Worm (Caenorhabditis elegans) whole organism, L4 larva: Measurements from ENCODE around the gene ZC262.2.

Source experiments
- Y75B8A.6 ChIP-seq: fragments of 200-800 bp; sonication (Bioruptor generic); IDR thresholded peaks from 2 replicates; pipeline ENCODE4 v1.3.6; 2022; ENCODE audit warnings: missing genetic modification reagents, missing genetic modification characterization, missing compliant biosample characterization
- dmd-8 ChIP-seq: fragments of 200-800 bp; sonication (Bioruptor generic); IDR thresholded peaks from 2 replicates; pipeline ENCODE4 v1.3.6; 2022; ENCODE audit warnings: missing genetic modification characterization, missing compliant biosample characterization
- fos-1 ChIP-seq: fragments of 150-350 bp; optimal IDR thresholded peaks from 2 replicates; lab custom pipeline; 2014; ENCODE audit warnings: missing biosample characterization, missing genetic modification characterization
- lsy-2 ChIP-seq, 2 experiments: fragments of 150-350 bp in 1 of 2; sonication (generic microtip) in 1 of 2; optimal IDR thresholded peaks; 2 replicates each; lab custom pipeline; 2014 to 2017; ENCODE audit warnings: missing biosample characterization in 2 of 2, missing genetic modification characterization in 2 of 2
- mdl-1 ChIP-seq, 2 experiments: fragments of 150-350 bp in 1 of 2; sonication (generic microtip) in 1 of 2; optimal IDR thresholded peaks; 2 replicates each; lab custom pipeline; 2014 to 2017; ENCODE audit warnings: missing biosample characterization in 2 of 2, missing genetic modification characterization in 2 of 2
- nhr-41 ChIP-seq: fragments of 200-800 bp; sonication (Bioruptor generic); IDR thresholded peaks from 2 replicates; pipeline ENCODE4 v1.3.6; 2022; ENCODE audit warnings: missing genetic modification reagents, missing genetic modification characterization, missing compliant biosample characterization
- nhr-6 ChIP-seq: fragments of 150-350 bp; optimal IDR thresholded peaks from 2 replicates; lab custom pipeline; 2014; ENCODE audit warnings: missing biosample characterization, missing genetic modification characterization
- spr-1 ChIP-seq: sonication (generic microtip); optimal IDR thresholded peaks from 2 replicates; lab custom pipeline; 2016; ENCODE audit warnings: mild to moderate bottlenecking, missing genetic modification characterization, missing compliant biosample characterization

ce11 chrIII:8293260-8293659, 38.6 kb upstream of the ZC262.2 start:
- TF ChIP-seq nhr-41 (GFP tag; lab: Robert Waterston, UW) (no peak), dmd-8 (GFP tag; lab: Robert Waterston, UW) (no peak), mdl-1 (tag; optimal IDR thresholded peaks at IDR 0.05; lab: Kevin White, UChicago) (no peak), lsy-2 (tag; optimal IDR thresholded peaks at IDR 0.05; lab: Kevin White, UChicago) (no peak), fos-1 (no peak), Y75B8A.6 (GFP tag; lab: Robert Waterston, UW) (no peak), nhr-6 (no peak), spr-1 (tag; lab: Kevin White, UChicago) (no peak)
